Fruit fly (Drosophila melanogaster) whole organism, adult: ENCODE measurements around the gene MYPT-75D.

Source experiments
- CG11617 ChIP-seq: fragments of 200-800 bp; sonication (Bioruptor generic); optimal IDR thresholded peaks from 2 replicates; lab custom pipeline; 2017; ENCODE audit warnings: mild to moderate bottlenecking, missing biosample characterization, missing genetic modification reagents, missing genetic modification characterization
- CG12768 ChIP-seq: fragments of 200-800 bp; sonication (Bioruptor generic); optimal IDR thresholded peaks from 2 replicates; lab custom pipeline; 2017; ENCODE audit warnings: missing biosample characterization, missing genetic modification characterization, mild to moderate bottlenecking, moderate library complexity, missing genetic modification reagents
- CG14711 ChIP-seq: fragments of 200-800 bp; sonication (Bioruptor generic); optimal IDR thresholded peaks from 2 replicates; lab custom pipeline; 2018; ENCODE audit warnings: missing biosample characterization, mild to moderate bottlenecking, missing genetic modification characterization, moderate library complexity
- CG1620 ChIP-seq: fragments of 200-800 bp; sonication (Bioruptor generic); optimal IDR thresholded peaks from 2 replicates; lab custom pipeline; 2016; ENCODE audit warnings: missing biosample characterization, missing genetic modification characterization
- CG33017 ChIP-seq: fragments of 200-800 bp; sonication (Bioruptor generic); optimal IDR thresholded peaks from 2 replicates; lab custom pipeline; 2018; ENCODE audit warnings: missing biosample characterization, mild to moderate bottlenecking, missing genetic modification characterization, moderate library complexity
- CG5204 ChIP-seq: fragments of 200-800 bp; sonication (Bioruptor generic); optimal IDR thresholded peaks from 2 replicates; lab custom pipeline; 2016; ENCODE audit warnings: missing biosample characterization, missing genetic modification characterization
- CG7045 ChIP-seq: fragments of 200-800 bp; sonication (Bioruptor generic); optimal IDR thresholded peaks from 2 replicates; lab custom pipeline; 2017; ENCODE audit warnings: missing biosample characterization, mild to moderate bottlenecking, missing genetic modification characterization
- CG7101 ChIP-seq: fragments of 200-800 bp; sonication (Bioruptor generic); optimal IDR thresholded peaks from 2 replicates; lab custom pipeline; 2018; ENCODE audit warnings: missing biosample characterization, mild to moderate bottlenecking, missing genetic modification characterization, moderate library complexity
- Clk ChIP-seq: fragments of 200-800 bp; sonication (Bioruptor generic); optimal IDR thresholded peaks from 2 replicates; lab custom pipeline; 2017; ENCODE audit warnings: missing biosample characterization, missing genetic modification characterization
- Crg-1 ChIP-seq: fragments of 200-800 bp; sonication (Bioruptor generic); optimal IDR thresholded peaks from 2 replicates; lab custom pipeline; 2016; ENCODE audit warnings: missing biosample characterization, missing genetic modification characterization
- Hr96 ChIP-seq: fragments of 200-800 bp; sonication (Bioruptor generic); optimal IDR thresholded peaks from 2 replicates; lab custom pipeline; 2016; ENCODE audit warnings: missing biosample characterization, missing genetic modification characterization
- Mnt ChIP-seq: fragments of 200-800 bp; sonication (Bioruptor generic); optimal IDR thresholded peaks from 2 replicates; lab custom pipeline; 2016; ENCODE audit warnings: missing biosample characterization, mild to moderate bottlenecking, missing genetic modification characterization
- bab1 ChIP-seq: fragments of 200-800 bp; sonication (Bioruptor generic); optimal IDR thresholded peaks from 3 replicates; lab custom pipeline; 2019; ENCODE audit warnings: missing biosample characterization, mild to moderate bottlenecking, missing genetic modification characterization, moderate library complexity
- cic ChIP-seq: fragments of 200-800 bp; sonication (Bioruptor generic); optimal IDR thresholded peaks from 2 replicates; lab custom pipeline; 2017; ENCODE audit warnings: missing biosample characterization, mild to moderate bottlenecking, missing genetic modification characterization, moderate library complexity
- cnc ChIP-seq, 2 experiments: fragments of >200 bp; optimal IDR thresholded peaks; 2 replicates each; lab custom pipeline; 2017
- kay ChIP-seq: fragments of 200-800 bp; sonication (Bioruptor generic); peaks from one replicate; lab custom pipeline; 2016; ENCODE audit warnings: missing biosample characterization, missing genetic modification characterization, borderline replicate concordance
- ovo ChIP-seq: fragments of 200-800 bp; sonication (Bioruptor generic); optimal IDR thresholded peaks from 2 replicates; lab custom pipeline; 2016; ENCODE audit warnings: missing biosample characterization, missing genetic modification characterization
- pad ChIP-seq: fragments of 200-800 bp; sonication (Bioruptor generic); optimal IDR thresholded peaks from 3 replicates; lab custom pipeline; 2017; ENCODE audit warnings: missing biosample characterization, missing genetic modification characterization, mild to moderate bottlenecking, moderate library complexity, missing genetic modification reagents
- tj ChIP-seq: fragments of 200-800 bp; sonication (Bioruptor generic); optimal IDR thresholded peaks from 3 replicates; lab custom pipeline; 2017; ENCODE audit warnings: missing biosample characterization, mild to moderate bottlenecking, missing genetic modification characterization, moderate library complexity
- toe ChIP-seq: fragments of 200-800 bp; sonication (Bioruptor generic); optimal IDR thresholded peaks from 2 replicates; lab custom pipeline; 2016; ENCODE audit warnings: missing biosample characterization, missing genetic modification characterization

MYPT-75D gene

dm6 chr3L:18622422-18622739 is 3.4 kb upstream of the MYPT-75D start, which contains the start of gene bora:
Gene bora (plus strand): TSS chr3L:18622692.
- TF ChIP-seq cic (GFP tag; lab: Kevin White, UChicago) (no peak), CG12768 (GFP tag; lab: Kevin White, UChicago) (peak; percentile 14)

dm6 chr3L:18626451-18627079 is 806 bp downstream of the MYPT-75D start:
- no peak for TF ChIP-seq CG33017 (tag; lab: Kevin White, UChicago)
- no peak for TF ChIP-seq CG7101
- peak; percentile 21 for TF ChIP-seq tj
- TF ChIP-seq CG11617 = no peak

DNA sequence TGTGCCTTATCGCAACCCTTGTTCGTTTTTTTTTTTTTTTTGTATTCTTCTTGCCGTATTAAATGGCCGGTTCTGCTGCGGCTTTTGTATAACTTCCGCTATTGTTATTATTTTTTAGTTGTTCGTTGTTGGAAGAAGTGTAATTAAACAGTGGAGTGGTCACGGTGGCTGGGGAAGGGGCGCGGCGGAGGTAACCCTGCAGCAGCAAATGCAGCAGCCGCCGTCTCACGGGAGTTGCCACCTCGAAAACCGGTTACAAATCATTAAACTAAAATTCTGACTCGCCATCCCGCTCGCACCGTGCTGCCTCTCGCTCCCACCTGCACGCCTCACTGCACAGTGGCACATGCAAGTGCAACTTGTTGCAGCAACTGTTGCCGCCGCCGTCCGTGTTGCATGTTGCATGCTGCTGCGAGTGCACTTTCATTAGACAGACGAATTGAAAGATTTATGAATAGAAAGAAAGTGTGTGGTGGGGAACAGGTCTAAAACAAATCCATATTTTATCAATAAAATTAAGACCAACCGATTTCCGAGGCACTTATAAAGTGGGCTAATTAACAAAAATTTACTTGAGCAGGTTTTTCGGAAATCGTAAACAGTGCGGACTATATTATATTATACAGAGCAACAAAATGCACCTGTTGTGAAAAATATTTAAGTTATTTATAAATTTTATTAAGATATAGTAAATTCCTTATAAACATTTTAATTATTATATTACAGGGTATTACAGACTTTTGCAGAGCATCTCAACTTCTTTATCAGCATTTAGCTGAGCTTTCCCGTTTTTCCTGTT is 2.1 kb downstream of the MYPT-75D start:
- TF ChIP-seq cic (GFP tag; lab: Kevin White, UChicago) (no peak), kay (GFP tag; lab: Kevin White, UChicago) (peak; percentile 11)

dm6 chr3L:18628458-18628857 is 2.7 kb downstream of the MYPT-75D start:
- no peak for TF ChIP-seq CG7101
- TF ChIP-seq cic (GFP tag; lab: Kevin White, UChicago) = no peak
- TF ChIP-seq CG14711 (tag; lab: Kevin White, UChicago) = no peak
- TF ChIP-seq CG33017 (tag; lab: Kevin White, UChicago) = no peak
- no peak for TF ChIP-seq toe (GFP tag; lab: Kevin White, UChicago)
- no peak for TF ChIP-seq pad (GFP tag; lab: Kevin White, UChicago)
- no peak for TF ChIP-seq Hr96 (GFP tag; lab: Kevin White, UChicago)
- TF ChIP-seq tj = peak; percentile 31

DNA sequence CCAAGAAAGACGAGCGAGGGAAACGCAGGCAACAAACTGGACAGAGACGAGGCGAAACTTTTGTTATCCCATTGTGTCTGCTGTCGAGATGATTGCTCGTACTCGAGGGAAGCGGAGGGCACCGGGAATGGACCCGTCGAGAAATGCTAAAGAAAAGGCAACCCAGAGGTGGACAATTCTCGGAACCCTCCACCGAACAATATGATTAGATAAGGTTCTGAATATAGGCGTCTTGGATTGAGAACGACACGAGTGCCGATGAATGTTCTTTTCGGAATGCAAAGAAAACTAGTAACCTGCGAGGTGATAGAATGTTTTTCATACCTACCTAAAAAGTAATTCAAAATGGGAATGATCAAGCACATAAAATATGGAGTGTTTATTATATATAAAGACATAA is 4.1 kb downstream of the MYPT-75D start:
- TF ChIP-seq CG14711 (tag; lab: Kevin White, UChicago) (no peak), CG5204 (GFP tag; lab: Kevin White, UChicago) (no peak), kay (GFP tag; lab: Kevin White, UChicago) (no peak), bab1 (GFP tag; lab: Kevin White, UChicago) (no peak), CG1620 (no peak), pad (GFP tag; lab: Kevin White, UChicago) (no peak), CG33017 (tag; lab: Kevin White, UChicago) (no peak), CG12768 (GFP tag; lab: Kevin White, UChicago) (no peak), cic (GFP tag; lab: Kevin White, UChicago) (no peak), Mnt (GFP tag; lab: Kevin White, UChicago) (no peak), Clk (GFP tag; lab: Kevin White, UChicago) (no peak), Hr96 (GFP tag; lab: Kevin White, UChicago) (no peak), toe (GFP tag; lab: Kevin White, UChicago) (no peak)

DNA sequence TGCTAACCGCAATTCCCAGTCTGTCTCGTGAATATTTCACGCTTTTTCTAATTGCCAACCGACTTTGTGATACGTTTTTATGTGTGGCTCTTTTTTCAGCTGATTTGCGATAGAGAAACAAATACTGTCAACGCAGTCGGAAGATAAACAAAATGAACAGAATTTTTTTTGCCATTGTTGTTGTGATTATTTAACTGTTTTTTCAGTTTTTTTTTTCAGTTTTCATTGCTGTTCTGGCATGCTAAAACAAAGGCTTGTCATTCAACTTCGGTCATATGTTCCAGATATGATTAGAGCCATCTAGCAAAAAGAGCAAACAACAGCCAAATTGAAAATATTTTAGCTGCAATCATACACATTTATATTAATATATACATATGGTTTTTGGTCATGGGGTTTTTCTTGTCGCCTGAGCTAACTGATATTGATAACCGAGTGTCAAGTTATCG is 6.5 kb downstream of the MYPT-75D start:
- TF ChIP-seq CG7101 (no peak), cic (GFP tag; lab: Kevin White, UChicago) (no peak), Crg-1 (no peak), toe (GFP tag; lab: Kevin White, UChicago) (no peak), ovo (GFP tag; lab: Kevin White, UChicago) (no peak), Clk (GFP tag; lab: Kevin White, UChicago) (no peak), CG14711 (tag; lab: Kevin White, UChicago) (no peak), CG11617 (no peak), CG5204 (GFP tag; lab: Kevin White, UChicago) (no peak), Mnt (GFP tag; lab: Kevin White, UChicago) (no peak), CG33017 (tag; lab: Kevin White, UChicago) (no peak), Hr96 (GFP tag; lab: Kevin White, UChicago) (no peak), CG1620 (no peak), cnc (optimal IDR thresholded peaks at IDR 0.05; lab: Kevin White, UChicago) (no peak), kay (GFP tag; lab: Kevin White, UChicago) (no peak)

dm6 chr3L:18633084-18633483 is 7.3 kb downstream of the MYPT-75D start:
- TF ChIP-seq CG7045 (no peak), ovo (GFP tag; lab: Kevin White, UChicago) (peak; percentile 13), Crg-1 (no peak)
